Fruit fly (Drosophila melanogaster) whole organism, embryonic: ENCODE measurements around the gene CG42399.

Experiments used
- CG10267 ChIP-seq: fragments of 200-800 bp; sonication (Bioruptor generic); optimal IDR thresholded peaks from 2 replicates; lab custom pipeline; 2018; ENCODE audit warnings: missing biosample characterization, mild to moderate bottlenecking, missing genetic modification characterization, moderate library complexity
- CG2889 ChIP-seq: fragments of 200-800 bp; sonication (Bioruptor generic); IDR thresholded peaks from 3 replicates; pipeline ENCODE4 v1.3.6; 2022; ENCODE audit warnings: missing biosample characterization, missing genetic modification characterization
- Lpt ChIP-seq: fragments of >200 bp; optimal IDR thresholded peaks from 2 replicates; lab custom pipeline; 2018; ENCODE audit warnings: missing biosample characterization, missing genetic modification characterization
- Tbp ChIP-seq: fragments of >200 bp; optimal IDR thresholded peaks from 2 replicates; lab custom pipeline; 2018; ENCODE audit warnings: missing biosample characterization, missing genetic modification characterization
- bbx ChIP-seq: fragments of 200-800 bp; sonication (Bioruptor generic); IDR thresholded peaks from 2 replicates; pipeline ENCODE4 v1.3.6; 2022; ENCODE audit warnings: missing biosample characterization, missing genetic modification characterization; ENCODE audit not compliant: partially characterized antibody

dm6 chr2L:136747-137709 is 16.1 kb downstream of the CG42399 start:
- TF ChIP-seq CG2889 (GFP tag; lab: Robert Waterston, UW) = no peak
- no peak for TF ChIP-seq Tbp (GFP tag; lab: Kevin White, UChicago)
- no peak for TF ChIP-seq bbx (GFP tag; lab: Robert Waterston, UW)
- TF ChIP-seq Lpt = no peak
- no peak for TF ChIP-seq CG10267
